Fruit fly (Drosophila melanogaster) whole organism, prepupa: ENCODE results near the gene CG43229.

Experiments used
- Blimp-1 ChIP-seq: fragments of 200-800 bp; sonication (Bioruptor generic); optimal IDR thresholded peaks from 3 replicates; lab custom pipeline; 2017; ENCODE audit warnings: missing biosample characterization, missing genetic modification characterization, mild to moderate bottlenecking, moderate library complexity, missing genetic modification reagents
- CG10669 ChIP-seq: fragments of 200-800 bp; sonication (Bioruptor generic); optimal IDR thresholded peaks from 3 replicates; lab custom pipeline; 2018; ENCODE audit warnings: missing biosample characterization, mild to moderate bottlenecking, missing genetic modification characterization, moderate library complexity
- CG11762 ChIP-seq: fragments of 200-800 bp; sonication (Bioruptor generic); optimal IDR thresholded peaks from 3 replicates; lab custom pipeline; 2016; ENCODE audit warnings: missing biosample characterization, missing genetic modification characterization; ENCODE audit not compliant: insufficient read depth
- CG15336 ChIP-seq: fragments of 200-800 bp; sonication (Bioruptor generic); IDR thresholded peaks from 2 replicates; pipeline ENCODE4 v1.3.6; 2022; ENCODE audit warnings: missing biosample characterization, missing genetic modification characterization
- CG1621 ChIP-seq: fragments of 200-800 bp; sonication (Bioruptor generic); optimal IDR thresholded peaks from 3 replicates; lab custom pipeline; 2018; ENCODE audit warnings: missing biosample characterization, mild to moderate bottlenecking, missing genetic modification characterization
- CG16779 ChIP-seq: fragments of 200-800 bp; sonication (Bioruptor generic); optimal IDR thresholded peaks from 3 replicates; lab custom pipeline; 2017; ENCODE audit warnings: missing biosample characterization, mild to moderate bottlenecking, missing genetic modification characterization
- CG3919 ChIP-seq: fragments of 200-800 bp; sonication (Bioruptor generic); optimal IDR thresholded peaks from 3 replicates; lab custom pipeline; 2016; ENCODE audit warnings: missing biosample characterization, missing genetic modification characterization
- CG4318 ChIP-seq: fragments of 200-800 bp; sonication (Bioruptor generic); optimal IDR thresholded peaks from 3 replicates; lab custom pipeline; 2017; ENCODE audit warnings: missing biosample characterization, mild to moderate bottlenecking, missing genetic modification characterization
- CG6163 ChIP-seq: fragments of 200-800 bp; sonication (Bioruptor generic); IDR thresholded peaks from 3 replicates; pipeline ENCODE4 v1.3.6; 2022; ENCODE audit warnings: missing biosample characterization, missing genetic modification characterization
- CG6276 ChIP-seq: fragments of 200-800 bp; sonication (Bioruptor generic); optimal IDR thresholded peaks from 2 replicates; lab custom pipeline; 2017; ENCODE audit warnings: missing biosample characterization, mild to moderate bottlenecking, missing genetic modification characterization
- CG6792 ChIP-seq: fragments of 200-800 bp; sonication (Bioruptor generic); optimal IDR thresholded peaks from 3 replicates; lab custom pipeline; 2016; ENCODE audit warnings: missing biosample characterization, missing genetic modification characterization
- CG6808 ChIP-seq: fragments of 200-800 bp; sonication (Bioruptor generic); optimal IDR thresholded peaks from 3 replicates; lab custom pipeline; 2017; ENCODE audit warnings: missing biosample characterization, missing genetic modification characterization, mild to moderate bottlenecking, moderate library complexity, missing genetic modification reagents
- CG6854 ChIP-seq: fragments of 200-800 bp; sonication (Bioruptor generic); optimal IDR thresholded peaks from 2 replicates; lab custom pipeline; 2017; ENCODE audit warnings: missing biosample characterization, mild to moderate bottlenecking, missing genetic modification characterization
- CG7368 ChIP-seq: fragments of 200-800 bp; sonication (Bioruptor generic); optimal IDR thresholded peaks from 3 replicates; lab custom pipeline; 2016; ENCODE audit warnings: missing biosample characterization, missing genetic modification characterization
- CG8119 ChIP-seq: fragments of 200-800 bp; sonication (Bioruptor generic); IDR thresholded peaks from 3 replicates; pipeline ENCODE4 v1.3.6; 2022; ENCODE audit warnings: missing biosample characterization, missing genetic modification characterization
- CG8319 ChIP-seq: fragments of 200-800 bp; sonication (Bioruptor generic); optimal IDR thresholded peaks from 3 replicates; lab custom pipeline; 2016; ENCODE audit warnings: missing biosample characterization, missing genetic modification characterization
- CG8632 ChIP-seq: fragments of 200-800 bp; sonication (Bioruptor generic); optimal IDR thresholded peaks from 3 replicates; lab custom pipeline; 2016; ENCODE audit warnings: missing biosample characterization, missing genetic modification characterization
- CG9139 ChIP-seq: fragments of 200-800 bp; sonication (Bioruptor generic); optimal IDR thresholded peaks from 3 replicates; lab custom pipeline; 2017; ENCODE audit warnings: missing biosample characterization, mild to moderate bottlenecking, missing genetic modification characterization
- Eip78C ChIP-seq: fragments of 200-800 bp; sonication (Bioruptor generic); peaks from one replicate; lab custom pipeline; 2016; ENCODE audit warnings: missing biosample characterization, missing genetic modification characterization
- Gug ChIP-seq: fragments of 200-800 bp; sonication (Bioruptor generic); IDR thresholded peaks from 2 replicates; pipeline ENCODE4 v1.3.6; 2022; ENCODE audit warnings: missing biosample characterization, missing genetic modification characterization
- Hr38 ChIP-seq: sonication (Bioruptor generic); optimal IDR thresholded peaks from 2 replicates; lab custom pipeline; 2016; ENCODE audit warnings: missing biosample characterization, missing genetic modification characterization
- Hr39 ChIP-seq: fragments of 200-800 bp; sonication (Bioruptor generic); optimal IDR thresholded peaks from 2 replicates; lab custom pipeline; 2016; ENCODE audit warnings: missing biosample characterization, missing genetic modification characterization
- Hr4 ChIP-seq: fragments of 200-800 bp; sonication (Bioruptor generic); optimal IDR thresholded peaks from 3 replicates; lab custom pipeline; 2016; ENCODE audit warnings: missing biosample characterization, missing genetic modification characterization
- Lpt ChIP-seq: fragments of 200-800 bp; sonication (Bioruptor generic); optimal IDR thresholded peaks from 3 replicates; lab custom pipeline; 2016; ENCODE audit warnings: missing biosample characterization, missing genetic modification characterization
- Met ChIP-seq: fragments of 200-800 bp; sonication (Bioruptor generic); optimal IDR thresholded peaks from 3 replicates; lab custom pipeline; 2016; ENCODE audit warnings: missing biosample characterization, missing genetic modification characterization
- OdsH ChIP-seq: fragments of 200-800 bp; sonication (Bioruptor generic); optimal IDR thresholded peaks from 3 replicates; lab custom pipeline; 2016; ENCODE audit warnings: missing biosample characterization, missing genetic modification characterization
- Smox ChIP-seq: fragments of 200-800 bp; sonication (Bioruptor generic); optimal IDR thresholded peaks from 3 replicates; lab custom pipeline; 2016; ENCODE audit warnings: missing biosample characterization, missing genetic modification characterization
- Sox102F ChIP-seq: fragments of 200-800 bp; sonication (Bioruptor generic); optimal IDR thresholded peaks from 2 replicates; lab custom pipeline; 2016; ENCODE audit warnings: missing biosample characterization, mild to moderate bottlenecking, missing genetic modification characterization
- Sox14 ChIP-seq: fragments of 200-800 bp; sonication (Bioruptor generic); optimal IDR thresholded peaks from 3 replicates; lab custom pipeline; 2016; ENCODE audit warnings: missing biosample characterization, missing genetic modification characterization
- Sox15 ChIP-seq: fragments of 200-800 bp; sonication (Bioruptor generic); optimal IDR thresholded peaks from 3 replicates; lab custom pipeline; 2016; ENCODE audit warnings: missing biosample characterization, missing genetic modification characterization
- achi ChIP-seq: fragments of 200-800 bp; sonication (Bioruptor generic); optimal IDR thresholded peaks from 3 replicates; lab custom pipeline; 2016; ENCODE audit warnings: missing biosample characterization, missing genetic modification characterization
- acj6 ChIP-seq: fragments of 200-800 bp; sonication (Bioruptor generic); optimal IDR thresholded peaks from 3 replicates; lab custom pipeline; 2016; ENCODE audit warnings: missing biosample characterization, missing genetic modification characterization
- dac ChIP-seq: fragments of 200-800 bp; sonication (Bioruptor generic); optimal IDR thresholded peaks from 2 replicates; lab custom pipeline; 2017; ENCODE audit warnings: missing biosample characterization, mild to moderate bottlenecking, missing genetic modification characterization
- eg ChIP-seq: fragments of 200-800 bp; sonication (Bioruptor generic); IDR thresholded peaks from 3 replicates; pipeline ENCODE4 v1.3.6; 2022; ENCODE audit warnings: missing biosample characterization, missing genetic modification characterization
- esn ChIP-seq: fragments of 200-800 bp; sonication (Bioruptor generic); optimal IDR thresholded peaks from 2 replicates; lab custom pipeline; 2016; ENCODE audit warnings: missing biosample characterization, mild to moderate bottlenecking, missing genetic modification characterization, moderate library complexity
- fd59A ChIP-seq: fragments of 200-800 bp; sonication (Bioruptor generic); optimal IDR thresholded peaks from 2 replicates; lab custom pipeline; 2017; ENCODE audit warnings: missing biosample characterization, mild to moderate bottlenecking, missing genetic modification characterization, missing genetic modification reagents
- fkh ChIP-seq: fragments of 200-800 bp; sonication (Bioruptor generic); optimal IDR thresholded peaks from 3 replicates; lab custom pipeline; 2017; ENCODE audit warnings: missing biosample characterization, mild to moderate bottlenecking, missing genetic modification characterization, moderate library complexity
- lz ChIP-seq: fragments of 200-800 bp; sonication (Bioruptor generic); optimal IDR thresholded peaks from 3 replicates; lab custom pipeline; 2016; ENCODE audit warnings: missing biosample characterization, missing genetic modification characterization
- net ChIP-seq: fragments of 200-800 bp; sonication (Bioruptor generic); optimal IDR thresholded peaks from 3 replicates; lab custom pipeline; 2016; ENCODE audit warnings: missing biosample characterization, missing genetic modification characterization
- pdm3 ChIP-seq: fragments of 200-800 bp; sonication (Bioruptor generic); optimal IDR thresholded peaks from 3 replicates; lab custom pipeline; 2016; ENCODE audit warnings: missing biosample characterization, missing genetic modification characterization
- salr ChIP-seq, 2 experiments: fragments of 200-800 bp; sonication (Bioruptor generic); optimal IDR thresholded peaks; 3 replicates each; lab custom pipeline; 2016 to 2018; ENCODE audit warnings: missing biosample characterization in 2 of 2, missing genetic modification characterization in 2 of 2, mild to moderate bottlenecking in 1 of 2
- ss ChIP-seq, 2 experiments: fragments of 200-800 bp; sonication (Bioruptor generic); optimal IDR thresholded peaks; 2 replicates in 1 of 2; 3 replicates in 1 of 2; lab custom pipeline; 2017 to 2018; ENCODE audit warnings: mild to moderate bottlenecking in 2 of 2, missing biosample characterization in 2 of 2, missing genetic modification characterization in 2 of 2, moderate library complexity in 1 of 2
- svp ChIP-seq: fragments of 200-800 bp; sonication (Bioruptor generic); peaks from one replicate; lab custom pipeline; 2016; ENCODE audit warnings: missing biosample characterization, missing genetic modification characterization
- topi ChIP-seq: fragments of 200-800 bp; sonication (Bioruptor generic); optimal IDR thresholded peaks from 3 replicates; lab custom pipeline; 2016; ENCODE audit warnings: missing biosample characterization, missing genetic modification characterization
- vri ChIP-seq: fragments of 200-800 bp; sonication (Bioruptor generic); optimal IDR thresholded peaks from 3 replicates; lab custom pipeline; 2016; ENCODE audit warnings: missing biosample characterization, mild to moderate bottlenecking, missing genetic modification characterization

Gene CG43229

DNA sequence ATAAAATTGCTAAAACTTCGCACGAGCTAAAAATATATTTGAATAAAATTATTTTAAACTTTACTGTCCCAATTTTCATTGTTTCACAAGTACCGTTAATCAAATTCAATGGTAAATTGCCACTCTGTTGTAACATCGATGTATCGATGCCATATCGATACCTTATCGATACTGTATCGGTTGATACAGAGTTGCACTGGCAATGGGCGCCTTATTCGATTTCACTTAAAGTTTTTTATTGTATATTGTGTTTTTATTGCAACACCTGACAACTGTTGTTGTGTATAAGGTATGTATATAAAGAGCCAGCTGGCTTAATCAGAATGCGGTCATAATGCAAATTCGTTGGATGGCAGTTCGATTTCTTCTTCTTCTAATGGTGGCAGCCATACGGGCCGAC is at the start of gene CG43229:
Gene CG43229 (plus strand): TSS at position 246 of the 400 bp plus-strand sequence.
- TF ChIP-seq CG8319 (no peak), svp (no peak), Eip78C (GFP tag; lab: Kevin White, UChicago) (peak; percentile 26), Hr38 (GFP tag; lab: Kevin White, UChicago) (no peak)
- TF ChIP-seq, all 60 proteins: peak for 1

DNA sequence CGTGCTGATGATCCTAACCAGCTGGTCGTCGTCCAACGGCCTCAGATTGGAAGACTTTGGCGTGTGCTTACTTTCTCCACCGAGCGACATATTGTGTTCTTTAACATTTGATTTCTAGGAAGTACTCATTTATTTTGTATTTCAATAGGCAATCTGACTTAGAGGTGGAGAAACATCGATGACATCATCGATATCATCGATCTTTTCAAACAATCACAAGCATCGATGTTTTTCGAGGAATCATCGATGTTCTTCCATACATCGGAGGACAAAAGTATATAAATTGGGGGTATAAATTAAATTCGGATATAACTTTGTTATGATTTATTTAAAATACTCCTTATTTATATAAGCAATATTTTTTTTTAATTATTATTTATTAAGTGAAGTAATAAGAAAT is 48.0 kb upstream of the CG43229 start, which contains the start of gene Swt1:
Gene Swt1 (minus strand): TSS at position 177 of the 400 bp plus-strand sequence.
- TF ChIP-seq svp (no peak), pdm3 (GFP tag; lab: Kevin White, UChicago) (no peak), topi (GFP tag; lab: Kevin White, UChicago) (no peak), CG8319 (no peak), Eip78C (GFP tag; lab: Kevin White, UChicago) (no peak), fd59A (GFP tag; lab: Kevin White, UChicago) (no peak), CG6276 (GFP tag; lab: Kevin White, UChicago) (no peak), Hr39 (no peak), Hr4 (GFP tag; lab: Kevin White, UChicago) (no peak), acj6 (GFP tag; lab: Kevin White, UChicago) (no peak), CG9139 (GFP tag; lab: Kevin White, UChicago) (no peak), eg (GFP tag; lab: Robert Waterston, UW) (no peak), Sox102F (GFP tag; lab: Kevin White, UChicago) (no peak), CG11762 (no peak), salr (GFP tag; optimal IDR thresholded peaks at IDR 0.05; lab: Kevin White, UChicago) (no peak), CG1621 (tag; lab: Kevin White, UChicago) (no peak), esn (GFP tag; lab: Kevin White, UChicago) (no peak), CG6792 (GFP tag; lab: Kevin White, UChicago) (no peak), CG6854 (GFP tag; lab: Kevin White, UChicago) (no peak)

DNA sequence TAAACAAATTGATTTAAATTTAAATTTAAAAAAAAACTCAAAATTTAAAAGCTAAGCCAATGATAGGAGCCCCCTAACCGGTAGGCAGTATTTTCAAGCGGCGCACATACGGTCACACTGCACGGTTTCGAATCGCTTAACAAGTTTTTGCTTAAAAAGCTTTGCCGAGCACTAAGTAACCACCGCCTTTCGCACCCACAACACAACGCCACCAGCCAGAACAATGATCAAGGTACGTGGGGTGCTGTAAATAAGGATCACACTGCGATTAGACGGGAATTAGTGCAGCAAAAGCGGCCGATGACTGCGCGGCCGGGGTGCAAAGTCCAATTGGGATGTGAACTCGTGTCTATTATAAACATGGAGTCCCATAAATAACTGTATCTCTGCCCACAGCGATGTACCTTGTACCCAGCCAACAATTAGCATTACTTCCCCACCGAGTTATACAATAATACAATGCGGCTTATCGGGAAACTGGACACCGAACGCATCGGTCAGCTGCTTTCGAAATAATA is 47.1 kb upstream of the CG43229 start, which contains the start of gene scu:
Gene scu (plus strand): TSS at position 101 of the 518 bp plus-strand sequence.
- TF ChIP-seq CG8119 (GFP tag; lab: Robert Waterston, UW) (peak; percentile 78), CG6276 (GFP tag; lab: Kevin White, UChicago) (peak; percentile 94), CG1621 (tag; lab: Kevin White, UChicago) (peak; percentile 78), CG16779 (tag; lab: Kevin White, UChicago) (peak; percentile 90), Hr4 (GFP tag; lab: Kevin White, UChicago) (no peak), acj6 (GFP tag; lab: Kevin White, UChicago) (no peak), CG6854 (GFP tag; lab: Kevin White, UChicago) (peak; percentile 92), Blimp-1 (GFP tag; lab: Kevin White, UChicago) (peak; percentile 49), esn (GFP tag; lab: Kevin White, UChicago) (no peak), CG4318 (GFP tag; lab: Kevin White, UChicago) (no peak), Sox15 (GFP tag; lab: Kevin White, UChicago) (no peak), CG6163 (GFP tag; lab: Robert Waterston, UW) (no peak; the same call in 2 of the 3 replicates), CG6808 (GFP tag; lab: Kevin White, UChicago) (peak; percentile 89), Met (peak; percentile 7), dac (GFP tag; lab: Kevin White, UChicago) (peak; percentile 39), fkh (GFP tag; lab: Kevin White, UChicago) (no peak), Smox (GFP tag; lab: Kevin White, UChicago) (no peak), CG8632 (GFP tag; lab: Kevin White, UChicago) (no peak), lz (GFP tag; lab: Kevin White, UChicago) (no peak), Hr38 (GFP tag; lab: Kevin White, UChicago) (no peak), Sox14 (peak; percentile 54), CG3919 (peak; percentile 60), achi (peak; percentile 5), net (GFP tag; lab: Kevin White, UChicago) (peak; percentile 73), CG11762 (peak; percentile 43), Sox102F (GFP tag; lab: Kevin White, UChicago) (peak; percentile 35), CG6792 (GFP tag; lab: Kevin White, UChicago) (no peak), CG7368 (peak; percentile 36), vri (GFP tag; lab: Kevin White, UChicago) (peak; percentile 73), CG9139 (GFP tag; lab: Kevin White, UChicago) (peak; percentile 94), Lpt (GFP tag; lab: Kevin White, UChicago) (peak; percentile 64), CG8319 (peak; percentile 15), CG10669 (GFP tag; lab: Kevin White, UChicago) (peak; percentile 71), CG15336 (peak; percentile 59), Gug (GFP tag; lab: Robert Waterston, UW) (peak; percentile 43; the same call in 1 of the 2 replicates), svp (peak; percentile 88), ss (GFP tag; optimal IDR thresholded peaks at IDR 0.05; lab: Kevin White, UChicago) (peak; percentile 95 to 97), eg (GFP tag; lab: Robert Waterston, UW) (peak; percentile 65; the same call in 1 of the 3 replicates), OdsH (GFP tag; lab: Kevin White, UChicago) (no peak)
